Fruit fly (Drosophila melanogaster): Measurements from ENCODE around the gene CG4789.

The CG4789 gene

dm6 chrX:16775083-16775482 lies 25.6 kb upstream of the CG4789 start (continued):
- TF ChIP-seq lov (optimal IDR thresholded peaks at IDR 0.05): no peak
- TF ChIP-seq lov (GFP tag; IDR thresholded peaks at IDR 0.05): no peak
- TF ChIP-seq twi (tag; optimal IDR thresholded peaks at IDR 0.05): peak; percentile 94
- no peak for TF ChIP-seq CG10565 (GFP tag; optimal IDR thresholded peaks at IDR 0.05)
- 0 out of 4 replicates have a peak, but pooled peaks have one; percentile 12 for TF ChIP-seq Dll (GFP tag; IDR thresholded peaks at IDR 0.05; ENCODE audit: partially characterized antibody)
- TF ChIP-seq CoRest (tag; optimal IDR thresholded peaks at IDR 0.05): no peak

DNA sequence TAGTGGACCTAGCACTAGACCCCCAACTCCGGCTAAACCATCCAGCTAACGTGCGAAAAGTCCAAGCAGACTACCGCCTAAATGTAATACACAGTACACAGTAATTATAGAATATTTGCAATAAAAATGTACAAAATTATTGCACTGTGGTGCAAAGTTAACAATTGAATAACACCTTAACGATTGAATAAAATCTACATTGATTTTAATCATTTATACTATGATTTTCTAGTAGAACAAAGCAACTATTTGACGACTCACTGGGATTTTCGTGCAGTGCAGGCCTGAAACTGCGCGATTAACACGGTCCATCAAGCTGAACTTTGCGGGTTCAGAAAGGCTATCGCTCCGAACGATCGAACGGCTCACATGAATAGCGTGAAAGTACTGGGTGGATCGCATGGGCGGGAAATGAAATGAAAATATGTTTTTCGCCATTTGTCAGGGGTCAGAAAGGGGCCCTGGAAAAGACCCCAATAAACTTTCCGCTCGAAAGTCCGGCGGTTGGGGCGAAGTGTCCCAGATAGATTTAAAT lies 22.5 kb upstream of the CG4789 start:
- TF ChIP-seq Hr78 (GFP tag; optimal IDR thresholded peaks at IDR 0.05) (peak in 1 of 2 experiments; percentile 70), CG12942 (GFP tag; optimal IDR thresholded peaks at IDR 0.05) (no peak), danr (GFP tag; IDR thresholded peaks at IDR 0.05) (no peak), CG11504 (tag; optimal IDR thresholded peaks at IDR 0.05) (peak; percentile 9), Med (GFP tag) (peak; percentile 72), CG18262 (tag; optimal IDR thresholded peaks at IDR 0.05) (peak; percentile 3), row (GFP tag; IDR thresholded peaks at IDR 0.05) (0 out of 3 replicates have a peak, but pooled peaks have one; percentile 19), sens (GFP tag) (peak; percentile 78), CG17385 (GFP tag; optimal IDR thresholded peaks at IDR 0.05) (no peak), CG1603 (tag; optimal IDR thresholded peaks at IDR 0.05) (peak; percentile 27), Xrp1 (GFP tag; IDR thresholded peaks at IDR 0.05) (0 out of 2 replicates have a peak, but pooled peaks have one; percentile 7), Drgx (GFP tag; IDR thresholded peaks at IDR 0.05) (peak; percentile 20; the same call in 1 of the 2 replicates), Usf (GFP tag; optimal IDR thresholded peaks at IDR 0.05) (no peak), CG10543 (GFP tag; optimal IDR thresholded peaks at IDR 0.05) (no peak)

- TF ChIP-seq sr (GFP tag; IDR thresholded peaks at IDR 0.05) (peak; percentile 37; the same call in 1 of the 3 replicates), z (GFP tag; IDR thresholded peaks at IDR 0.05) (peak; percentile 76; the same call in 2 of the 3 replicates), Xrp1 (GFP tag; IDR thresholded peaks at IDR 0.05) (no peak), CG1832 (GFP tag; optimal IDR thresholded peaks at IDR 0.05) (peak; percentile 79), Optix (GFP tag; IDR thresholded peaks at IDR 0.05) (no peak), ftz-f1 (GFP tag; optimal IDR thresholded peaks at IDR 0.05) (peak; percentile 97), gro (GFP tag; optimal IDR thresholded peaks at IDR 0.05) (peak; percentile 37), amos (GFP tag; IDR thresholded peaks at IDR 0.05; ENCODE audit: partially characterized antibody) (no peak), Med (GFP tag) (peak; percentile 58), Hmr (GFP tag; optimal IDR thresholded peaks at IDR 0.05) (peak; percentile 16), CG13775 (GFP tag; optimal IDR thresholded peaks at IDR 0.05) (no peak), CG5245 (GFP tag; optimal IDR thresholded peaks at IDR 0.05) (no peak), CG8290 (GFP tag; optimal IDR thresholded peaks at IDR 0.05) (no peak), CG8290 (tag; optimal IDR thresholded peaks at IDR 0.05) (peak in 1 of 2 experiments; percentile 8), vvl (GFP tag; IDR thresholded peaks at IDR 0.05) (0 out of 2 replicates have a peak, but pooled peaks have one; percentile 18), sd (tag; optimal IDR thresholded peaks at IDR 0.05) (peak; percentile 75), chinmo (GFP tag; IDR thresholded peaks at IDR 0.05; ENCODE audit: partially characterized antibody) (peak; percentile 74; the same call in 2 of the 4 replicates), CG13894 (tag; optimal IDR thresholded peaks at IDR 0.05) (peak; percentile 49), Deaf1 (tag; optimal IDR thresholded peaks at IDR 0.05) (peak; percentile 4), Fer1 (GFP tag; optimal IDR thresholded peaks at IDR 0.05) (no peak), CG2199 (GFP tag; IDR thresholded peaks at IDR 0.05) (peak; percentile 37; the same call in 1 of the 3 replicates), lab (GFP tag; optimal IDR thresholded peaks at IDR 0.05) (no peak), D19B (GFP tag; optimal IDR thresholded peaks at IDR 0.05) (peak; percentile 32), sqz (GFP tag; optimal IDR thresholded peaks at IDR 0.05) (peak; percentile 73), grn (GFP tag; optimal IDR thresholded peaks at IDR 0.05) (peak; percentile 86), Trl (optimal IDR thresholded peaks at IDR 0.05) (peak; percentile 39 to 74), Trl (GFP tag; optimal IDR thresholded peaks at IDR 0.05) (no peak), pzg (GFP tag; optimal IDR thresholded peaks at IDR 0.05) (no peak), abd-A (tag; optimal IDR thresholded peaks at IDR 0.05) (peak; percentile 53), caup (GFP tag; optimal IDR thresholded peaks at IDR 0.05; ENCODE audit: severe bottlenecking) (peak; percentile 34)
Measured at dm6 chrX:16780244-16780643, 20.5 kb upstream of the CG4789 start.

All from whole organism, embryonic.